Worm (Caenorhabditis elegans) whole organism, L4/young adult: ENCODE measurements around the gene pqn-51.

Experiments used
- W03F9.2 ChIP-seq: fragments of 150-350 bp; optimal IDR thresholded peaks from 2 replicates; lab custom pipeline; 2014; ENCODE audit warnings: missing biosample characterization, missing genetic modification characterization
- dao-5 ChIP-seq: sonication (generic microtip); optimal IDR thresholded peaks from 2 replicates; lab custom pipeline; 2016; ENCODE audit warnings: missing genotype, missing genetic modification characterization, moderate library complexity, missing compliant biosample characterization
- him-1 ChIP-seq: sonication (generic microtip); optimal IDR thresholded peaks from 2 replicates; lab custom pipeline; 2016; ENCODE audit warnings: missing genotype, missing genetic modification reagents, missing genetic modification characterization, missing compliant biosample characterization

- TF ChIP-seq him-1 (tag; lab: Kevin White, UChicago) (no peak), dao-5 (no peak), W03F9.2 (no peak)
Measured at ce11 chrV:5039559-5039958, 9.8 kb upstream of the pqn-51 start, which contains the start of gene K11D12.11.
